Fruit fly (Drosophila melanogaster) whole organism, embryonic: ENCODE data around the gene Tsen34.

ENCODE experiments used
- CG10267 ChIP-seq: fragments of 200-800 bp; sonication (Bioruptor generic); optimal IDR thresholded peaks from 2 replicates; lab custom pipeline; 2018; ENCODE audit warnings: missing biosample characterization, mild to moderate bottlenecking, missing genetic modification characterization, moderate library complexity
- CG11398 ChIP-seq: fragments of 200-800 bp; sonication (Bioruptor generic); optimal IDR thresholded peaks from 2 replicates; lab custom pipeline; 2016; ENCODE audit warnings: missing biosample characterization, missing genetic modification characterization
- CG11695 ChIP-seq: fragments of 200-800 bp; sonication (Bioruptor generic); IDR thresholded peaks from 3 replicates; pipeline ENCODE4 v1.3.6; 2022; ENCODE audit warnings: missing biosample characterization, missing genetic modification characterization
- CG12659 ChIP-seq: fragments of 200-800 bp; sonication (Bioruptor generic); optimal IDR thresholded peaks from 3 replicates; lab custom pipeline; 2017; ENCODE audit warnings: mild to moderate bottlenecking, missing biosample characterization, missing genetic modification reagents, missing genetic modification characterization
- CG13287 ChIP-seq: fragments of 200-800 bp; sonication (Bioruptor generic); IDR thresholded peaks from 2 replicates; pipeline ENCODE4 v1.3.6; 2022; ENCODE audit warnings: missing biosample characterization, missing genetic modification characterization; ENCODE audit not compliant: partially characterized antibody
- CG17912 ChIP-seq: fragments of 200-800 bp; sonication (Bioruptor generic); optimal IDR thresholded peaks from 2 replicates; lab custom pipeline; 2018; ENCODE audit warnings: missing biosample characterization, mild to moderate bottlenecking, missing genetic modification characterization
- CG1792 ChIP-seq: fragments of 200-800 bp; sonication (Bioruptor generic); optimal IDR thresholded peaks from 2 replicates; lab custom pipeline; 2016; ENCODE audit warnings: missing biosample characterization, missing genetic modification characterization
- CG2678 ChIP-seq: fragments of 200-800 bp; sonication (Bioruptor generic); optimal IDR thresholded peaks from 3 replicates; lab custom pipeline; 2019; ENCODE audit warnings: missing biosample characterization, mild to moderate bottlenecking, missing genetic modification characterization, moderate library complexity
- CG2712 ChIP-seq: fragments of 200-800 bp; optimal IDR thresholded peaks from 3 replicates; lab custom pipeline; 2019; ENCODE audit warnings: missing biosample characterization, mild to moderate bottlenecking, missing genetic modification characterization, moderate library complexity
- CG2889 ChIP-seq: fragments of 200-800 bp; sonication (Bioruptor generic); IDR thresholded peaks from 3 replicates; pipeline ENCODE4 v1.3.6; 2022; ENCODE audit warnings: missing biosample characterization, missing genetic modification characterization
- CG33213 ChIP-seq: fragments of 200-800 bp; sonication (Bioruptor generic); optimal IDR thresholded peaks from 3 replicates; lab custom pipeline; 2016; ENCODE audit warnings: missing biosample characterization, missing genetic modification characterization
- CG34376 ChIP-seq: fragments of 200-800 bp; sonication (Bioruptor generic); optimal IDR thresholded peaks from 2 replicates; lab custom pipeline; 2018; ENCODE audit warnings: missing biosample characterization, mild to moderate bottlenecking, missing genetic modification characterization
- CG6272 ChIP-seq: fragments of 200-800 bp; sonication (Bioruptor generic); IDR thresholded peaks from 2 replicates; pipeline ENCODE4 v1.3.6; 2022; ENCODE audit warnings: missing biosample characterization, missing genetic modification characterization
- CG6765 ChIP-seq: fragments of 200-800 bp; sonication (Bioruptor generic); optimal IDR thresholded peaks from 3 replicates; lab custom pipeline; 2017; ENCODE audit warnings: missing biosample characterization, mild to moderate bottlenecking, missing genetic modification characterization
- CG7271 ChIP-seq: fragments of 200-800 bp; sonication (Bioruptor generic); optimal IDR thresholded peaks from 2 replicates; lab custom pipeline; 2018; ENCODE audit warnings: missing biosample characterization, mild to moderate bottlenecking, missing genetic modification characterization, moderate library complexity
- CG9215 ChIP-seq: fragments of 200-800 bp; sonication (Bioruptor generic); IDR thresholded peaks from 2 replicates; pipeline ENCODE4 v1.3.6; 2022; ENCODE audit warnings: missing biosample characterization, missing genetic modification characterization
- Dbx ChIP-seq: fragments of 200-800 bp; sonication (Bioruptor generic); IDR thresholded peaks from 3 replicates; pipeline ENCODE4 v1.3.6; 2022; ENCODE audit warnings: missing biosample characterization, missing genetic modification characterization
- Drgx ChIP-seq: fragments of 200-800 bp; sonication (Bioruptor generic); IDR thresholded peaks from 2 replicates; pipeline ENCODE4 v1.3.6; 2022; ENCODE audit warnings: missing biosample characterization, missing genetic modification characterization
- E2f1 ChIP-seq: fragments of 200-800 bp; sonication (Bioruptor generic); IDR thresholded peaks from 2 replicates; pipeline ENCODE4 v1.3.6; 2022; ENCODE audit warnings: missing biosample characterization, missing genetic modification characterization
- Elba2 ChIP-seq: fragments of 200-800 bp; sonication (Bioruptor generic); optimal IDR thresholded peaks from 3 replicates; lab custom pipeline; 2016; ENCODE audit warnings: missing biosample characterization, missing genetic modification characterization
- GATAe ChIP-seq: fragments of 200-800 bp; sonication (Bioruptor generic); conservative IDR thresholded peaks from 2 replicates; pipeline ENCODE4 v1.3.6; 2022; ENCODE audit warnings: missing biosample characterization, missing genetic modification characterization
- Hmr ChIP-seq: fragments of 200-800 bp; sonication (Bioruptor generic); optimal IDR thresholded peaks from 3 replicates; lab custom pipeline; 2017; ENCODE audit warnings: mild to moderate bottlenecking, missing biosample characterization, missing genetic modification reagents, missing genetic modification characterization
- Kr ChIP-seq: fragments of 200-800 bp; sonication (Bioruptor generic); optimal IDR thresholded peaks from 2 replicates; lab custom pipeline; 2017; ENCODE audit warnings: missing biosample characterization, mild to moderate bottlenecking, missing genetic modification characterization
- Mrtf ChIP-seq: fragments of 200-800 bp; sonication (Bioruptor generic); IDR thresholded peaks from 3 replicates; pipeline ENCODE4 v1.3.6; 2022; ENCODE audit warnings: missing biosample characterization, missing genetic modification characterization
- Myb ChIP-seq: fragments of 200-800 bp; sonication (Bioruptor generic); optimal IDR thresholded peaks from 2 replicates; lab custom pipeline; 2016; ENCODE audit warnings: missing biosample characterization, missing genetic modification characterization
- Nf-YB ChIP-seq: fragments of 200-800 bp; sonication (Bioruptor generic); optimal IDR thresholded peaks from 3 replicates; lab custom pipeline; 2019; ENCODE audit warnings: missing biosample characterization, mild to moderate bottlenecking, missing genetic modification characterization, moderate library complexity
- PHDP ChIP-seq: fragments of 200-800 bp; sonication (Bioruptor generic); optimal IDR thresholded peaks from 3 replicates; lab custom pipeline; 2018; ENCODE audit warnings: missing biosample characterization, mild to moderate bottlenecking, missing genetic modification characterization, moderate library complexity
- Six4 ChIP-seq: fragments of 200-800 bp; sonication (Bioruptor generic); optimal IDR thresholded peaks from 2 replicates; lab custom pipeline; 2016; ENCODE audit warnings: missing biosample characterization, missing genetic modification characterization
- Xbp1 ChIP-seq: fragments of 200-800 bp; sonication (Bioruptor generic); optimal IDR thresholded peaks from 3 replicates; lab custom pipeline; 2016; ENCODE audit warnings: missing biosample characterization, mild to moderate bottlenecking, missing genetic modification characterization
- ab ChIP-seq: fragments of 200-800 bp; sonication (Bioruptor generic); optimal IDR thresholded peaks from 2 replicates; lab custom pipeline; 2016; ENCODE audit warnings: missing biosample characterization, missing genetic modification characterization
- ap ChIP-seq: fragments of 200-800 bp; sonication (Bioruptor generic); IDR thresholded peaks from 2 replicates; pipeline ENCODE4 v1.3.6; 2022; ENCODE audit warnings: missing biosample characterization, missing genetic modification characterization
- bcd ChIP-seq: fragments of 200-800 bp; sonication (Bioruptor generic); optimal IDR thresholded peaks from 2 replicates; lab custom pipeline; 2017; ENCODE audit warnings: missing biosample characterization, mild to moderate bottlenecking, missing genetic modification characterization
- crc ChIP-seq: fragments of 200-800 bp; sonication (Bioruptor generic); optimal IDR thresholded peaks from 2 replicates; lab custom pipeline; 2016; ENCODE audit warnings: missing biosample characterization, missing genetic modification characterization
- dati ChIP-seq: fragments of 200-800 bp; sonication (Bioruptor generic); IDR thresholded peaks from 2 replicates; pipeline ENCODE4 v1.3.6; 2022; ENCODE audit warnings: missing biosample characterization, missing genetic modification characterization
- en ChIP-seq: fragments of 200-800 bp; sonication (Bioruptor generic); optimal IDR thresholded peaks from 2 replicates; lab custom pipeline; 2016; ENCODE audit warnings: missing biosample characterization, missing genetic modification characterization
- gfzf ChIP-seq: fragments of 200-800 bp; sonication (Bioruptor generic); optimal IDR thresholded peaks from 2 replicates; lab custom pipeline; 2016; ENCODE audit warnings: missing biosample characterization, mild to moderate bottlenecking, missing genetic modification characterization, moderate library complexity
- grn ChIP-seq: fragments of 200-800 bp; sonication (Bioruptor generic); optimal IDR thresholded peaks from 3 replicates; lab custom pipeline; 2017; ENCODE audit warnings: missing biosample characterization, missing genetic modification characterization
- her ChIP-seq: fragments of 200-800 bp; sonication (Bioruptor generic); optimal IDR thresholded peaks from 2 replicates; lab custom pipeline; 2016; ENCODE audit warnings: missing biosample characterization, missing genetic modification characterization
- onecut ChIP-seq: fragments of 200-800 bp; sonication (Bioruptor generic); IDR thresholded peaks from 2 replicates; pipeline ENCODE4 v1.3.6; 2022; ENCODE audit warnings: missing biosample characterization, missing genetic modification characterization
- pb ChIP-seq: fragments of 200-800 bp; sonication (Bioruptor generic); optimal IDR thresholded peaks from 3 replicates; lab custom pipeline; 2016; ENCODE audit warnings: missing biosample characterization, missing genetic modification characterization
- phol ChIP-seq: fragments of 200-800 bp; sonication (Bioruptor generic); optimal IDR thresholded peaks from 3 replicates; lab custom pipeline; 2018; ENCODE audit warnings: missing biosample characterization, mild to moderate bottlenecking, missing genetic modification characterization, moderate library complexity
- sqz ChIP-seq: fragments of 200-800 bp; sonication (Bioruptor generic); optimal IDR thresholded peaks from 3 replicates; lab custom pipeline; 2018; ENCODE audit warnings: missing biosample characterization, mild to moderate bottlenecking, missing genetic modification characterization
- stwl ChIP-seq: fragments of 200-800 bp; sonication (Bioruptor generic); optimal IDR thresholded peaks from 3 replicates; lab custom pipeline; 2018; ENCODE audit warnings: missing biosample characterization, mild to moderate bottlenecking, missing genetic modification characterization, moderate library complexity
- tgo ChIP-seq: fragments of 200-800 bp; sonication (Bioruptor generic); IDR thresholded peaks from 3 replicates; pipeline ENCODE4 v1.3.6; 2022; ENCODE audit warnings: missing biosample characterization, missing genetic modification characterization
- tin ChIP-seq: fragments of 200-800 bp; sonication (Bioruptor generic); optimal IDR thresholded peaks from 3 replicates; lab custom pipeline; 2016; ENCODE audit warnings: missing biosample characterization, missing genetic modification characterization
- vnd ChIP-seq: fragments of 200-800 bp; sonication (Bioruptor generic); IDR thresholded peaks from 3 replicates; pipeline ENCODE4 v1.3.6; 2022; ENCODE audit warnings: missing biosample characterization, missing genetic modification characterization; ENCODE audit not compliant: partially characterized antibody
- vvl ChIP-seq: fragments of 200-800 bp; sonication (Bioruptor generic); IDR thresholded peaks from 2 replicates; pipeline ENCODE4 v1.3.6; 2022; ENCODE audit warnings: missing biosample characterization, missing genetic modification characterization
- zen ChIP-seq: fragments of 200-800 bp; sonication (Bioruptor generic); optimal IDR thresholded peaks from 3 replicates; lab custom pipeline; 2018; ENCODE audit warnings: missing biosample characterization, mild to moderate bottlenecking, missing genetic modification characterization, moderate library complexity

The Tsen34 gene

dm6 chr3L:14804724-14805221, 43.1 kb upstream of the Tsen34 start, which contains the start of gene CG17839 (continued):
- peak; percentile 62 for TF ChIP-seq CG6765 (GFP tag; lab: Kevin White, UChicago)
- no peak for TF ChIP-seq Xbp1 (GFP tag; lab: Kevin White, UChicago)
- TF ChIP-seq PHDP (tag; lab: Kevin White, UChicago): peak; percentile 9
- TF ChIP-seq en (GFP tag; lab: Kevin White, UChicago): no peak
- TF ChIP-seq phol (tag; lab: Kevin White, UChicago): no peak
- TF ChIP-seq sqz: peak; percentile 88
- TF ChIP-seq ap (GFP tag; lab: Robert Waterston, UW): no peak
- TF ChIP-seq Hmr: peak; percentile 68
- peak; percentile 20 for TF ChIP-seq CG2678 (tag; lab: Kevin White, UChicago)
- TF ChIP-seq onecut: peak; percentile 26; the same call in 1 of the 2 replicates
- TF ChIP-seq CG11695 (GFP tag; lab: Robert Waterston, UW): 0 out of 3 replicates have a peak, but pooled peaks have one; percentile 9
- peak; percentile 71 for TF ChIP-seq CG34376
- TF ChIP-seq bcd (GFP tag; lab: Kevin White, UChicago): peak; percentile 33
- TF ChIP-seq CG13287: peak; percentile 61
- 0 out of 2 replicates have a peak, but pooled peaks have one; percentile 8 for TF ChIP-seq E2f1 (GFP tag; lab: Robert Waterston, UW)

- TF ChIP-seq CG9215 (no peak), CG2889 (GFP tag; lab: Robert Waterston, UW) (no peak), gfzf (GFP tag; lab: Kevin White, UChicago) (peak; percentile 39), zen (peak; percentile 75), CG1792 (no peak), stwl (peak; percentile 89), Elba2 (GFP tag; lab: Kevin White, UChicago) (peak; percentile 76), Kr (GFP tag; lab: Kevin White, UChicago) (no peak), crc (GFP tag; lab: Kevin White, UChicago) (no peak), Mrtf (no peak), CG7271 (tag; lab: Kevin White, UChicago) (no peak), Nf-YB (GFP tag; lab: Kevin White, UChicago) (no peak), CG33213 (GFP tag; lab: Kevin White, UChicago) (no peak), CG10267 (peak; percentile 63), E2f1 (GFP tag; lab: Robert Waterston, UW) (no peak)
Measured at dm6 chr3L:14803236-14803635, 41.6 kb upstream of the Tsen34 start, which contains the start of gene gnu. Gene gnu, minus strand, starts transcription at chr3L:14803360.

dm6 chr3L:14801854-14802616, 40.4 kb upstream of the Tsen34 start, which contains the start of gene NHP2:
Gene NHP2, minus strand, starts transcription at chr3L:14802168.
- TF ChIP-seq dati (GFP tag; lab: Robert Waterston, UW): no peak
- TF ChIP-seq CG12659: peak; percentile 89
- peak; percentile 73 for TF ChIP-seq CG17912 (GFP tag; lab: Kevin White, UChicago)
- no peak for TF ChIP-seq ab (GFP tag; lab: Kevin White, UChicago)
- no peak for TF ChIP-seq vnd (GFP tag; lab: Robert Waterston, UW)
- peak; percentile 80 for TF ChIP-seq tin (GFP tag; lab: Kevin White, UChicago)
- peak; percentile 69 for TF ChIP-seq Six4 (GFP tag; lab: Kevin White, UChicago)
- no peak for TF ChIP-seq grn (GFP tag; lab: Kevin White, UChicago)
- TF ChIP-seq CG10267: peak; percentile 83
- TF ChIP-seq Drgx (GFP tag; lab: Robert Waterston, UW): peak; percentile 80
- no peak for TF ChIP-seq pb (GFP tag; lab: Kevin White, UChicago)
- peak; percentile 88 for TF ChIP-seq CG2712 (tag; lab: Kevin White, UChicago)
- TF ChIP-seq her (GFP tag; lab: Kevin White, UChicago): no peak
- TF ChIP-seq vvl (GFP tag; lab: Robert Waterston, UW): peak; percentile 94
- no peak for TF ChIP-seq CG6272 (GFP tag; lab: Robert Waterston, UW)
- TF ChIP-seq tgo (GFP tag; lab: Robert Waterston, UW): peak; percentile 79
- peak; percentile 73 for TF ChIP-seq Myb (GFP tag; lab: Kevin White, UChicago)
- TF ChIP-seq Dbx (GFP tag; lab: Robert Waterston, UW): peak; percentile 87
- no peak for TF ChIP-seq GATAe
- TF ChIP-seq CG6765 (GFP tag; lab: Kevin White, UChicago): peak; percentile 66
- no peak for TF ChIP-seq CG11398
